Worm (Caenorhabditis elegans) whole organism, L4 larva: ENCODE measurements around the gene C16C8.16.
"Not testable (repeated sequence)": the region's sequence is repeated elsewhere in the genome, so short reads cannot be mapped to it uniquely, and the experiment has no call there.

Experiments
- dpl-1 ChIP-seq: fragments of 150-350 bp; optimal IDR thresholded peaks from 2 replicates; lab custom pipeline; 2014; ENCODE audit warnings: missing biosample characterization, missing genetic modification reagents, missing genetic modification characterization
- lin-13 ChIP-seq: fragments of 150-350 bp; optimal IDR thresholded peaks from 2 replicates; lab custom pipeline; 2014; ENCODE audit warnings: missing biosample characterization, missing genetic modification reagents, missing genetic modification characterization
- nhr-111 ChIP-seq: fragments of 200-800 bp; sonication (Bioruptor generic); optimal IDR thresholded peaks from 2 replicates; lab custom pipeline; 2018; ENCODE audit warnings: mild to moderate bottlenecking, missing genetic modification characterization, missing compliant biosample characterization
- ztf-11 ChIP-seq: fragments of 150-350 bp; optimal IDR thresholded peaks from 2 replicates; lab custom pipeline; 2014; ENCODE audit warnings: missing biosample characterization, missing genetic modification characterization

DNA sequence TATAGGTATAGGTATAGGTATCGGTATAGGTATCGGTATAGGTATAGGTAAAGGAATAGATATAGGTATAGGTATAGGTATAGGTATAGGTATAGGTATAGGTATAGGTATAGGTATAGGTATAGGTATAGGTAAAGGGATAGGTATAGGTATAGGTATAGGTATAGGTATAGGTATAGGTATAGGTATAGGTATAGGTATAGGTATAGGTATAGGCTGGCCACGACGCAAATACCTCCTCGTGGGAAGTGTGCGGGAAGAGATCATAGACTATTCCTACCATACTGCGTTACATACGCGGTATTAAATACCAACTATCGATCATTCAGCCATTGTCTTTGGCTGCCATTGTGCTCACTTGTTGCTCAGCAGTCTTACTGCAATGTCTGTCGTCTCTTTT is 45.2 kb downstream of the C16C8.16 start, which contains the start of gene fbxb-112:
- not testable (repeated sequence) for TF ChIP-seq ztf-11 (tag; lab: Kevin White, UChicago); dpl-1; lin-13 (GFP tag; lab: Kevin White, UChicago); nhr-111
